Worm (Caenorhabditis elegans): ENCODE data around the gene clec-158.
A peak's percentile ranks its signal among the peaks of the same experiment; 100 is the strongest.

Gene clec-158

ce11 chrIII:6895677-6896076, 36.3 kb upstream of the clec-158 start:
- TF ChIP-seq unc-55 (GFP tag; optimal IDR thresholded peaks at IDR 0.05) (no peak), nhr-129 (tag; optimal IDR thresholded peaks at IDR 0.05) (no peak), Y55F3AM.14 (GFP tag; optimal IDR thresholded peaks at IDR 0.05) (no peak), aly-2 (tag; optimal IDR thresholded peaks at IDR 0.05) (no peak), unc-39 (tag; optimal IDR thresholded peaks at IDR 0.05) (no peak), lin-13 (GFP tag; optimal IDR thresholded peaks at IDR 0.05) (no peak), nhr-25 (tag; optimal IDR thresholded peaks at IDR 0.05) (no peak), alr-1 (tag; optimal IDR thresholded peaks at IDR 0.05) (no peak), ZK546.5 (tag; optimal IDR thresholded peaks at IDR 0.05) (no peak), unc-62 (GFP tag; optimal IDR thresholded peaks at IDR 0.05) (no peak), gmeb-1 (tag; optimal IDR thresholded peaks at IDR 0.05) (no peak)

ce11 chrIII:6895166-6895565, 35.8 kb upstream of the clec-158 start:
- TF ChIP-seq nhr-11 (tag; optimal IDR thresholded peaks at IDR 0.05), result no peak
- TF ChIP-seq unc-39 (tag; optimal IDR thresholded peaks at IDR 0.05), result no peak
- TF ChIP-seq nhr-21 (tag; optimal IDR thresholded peaks at IDR 0.05), result peak; percentile 82
- TF ChIP-seq nhr-25 (tag; optimal IDR thresholded peaks at IDR 0.05), result peak; percentile 56
- TF ChIP-seq Y55F3AM.14 (GFP tag; optimal IDR thresholded peaks at IDR 0.05), result no peak
- peak; percentile 83 for TF ChIP-seq nhr-129 (tag; optimal IDR thresholded peaks at IDR 0.05)
- TF ChIP-seq peb-1 (tag; optimal IDR thresholded peaks at IDR 0.05), result no peak
- TF ChIP-seq ztf-4 (tag; optimal IDR thresholded peaks at IDR 0.05), result no peak
- no peak for TF ChIP-seq lin-39 (tag; optimal IDR thresholded peaks at IDR 0.05)
- no peak for TF ChIP-seq zag-1 (tag; optimal IDR thresholded peaks at IDR 0.05)
- TF ChIP-seq C34F6.9 (tag; optimal IDR thresholded peaks at IDR 0.05), result peak; percentile 70
- no peak for TF ChIP-seq mbf-1 (tag; optimal IDR thresholded peaks at IDR 0.05)
- TF ChIP-seq nhr-23 (tag; optimal IDR thresholded peaks at IDR 0.05), result no peak
- no peak for TF ChIP-seq mab-5 (tag; optimal IDR thresholded peaks at IDR 0.05)
- TF ChIP-seq ztf-1 (GFP tag; conservative IDR thresholded peaks at IDR 0.05), result no peak
- peak; percentile 83 for TF ChIP-seq fos-1 (tag; optimal IDR thresholded peaks at IDR 0.05)
- TF ChIP-seq crh-2 (tag; optimal IDR thresholded peaks at IDR 0.05), result peak; percentile 76
- peak; percentile 82 for TF ChIP-seq F13H6.1 (tag; optimal IDR thresholded peaks at IDR 0.05)
- no peak for TF ChIP-seq unc-62 (GFP tag; optimal IDR thresholded peaks at IDR 0.05)
- TF ChIP-seq unc-55 (GFP tag; optimal IDR thresholded peaks at IDR 0.05), result no peak
- no peak for TF ChIP-seq mdl-1 (tag; optimal IDR thresholded peaks at IDR 0.05)
- TF ChIP-seq dmd-4 (tag; optimal IDR thresholded peaks at IDR 0.05), result no peak
- TF ChIP-seq sma-9 (GFP tag; optimal IDR thresholded peaks at IDR 0.05), result peak; percentile 88
- no peak for TF ChIP-seq sma-9 (tag; optimal IDR thresholded peaks at IDR 0.05)
- TF ChIP-seq nhr-77 (tag; optimal IDR thresholded peaks at IDR 0.05), result no peak
- peak; percentile 8 for TF ChIP-seq sem-4 (tag; optimal IDR thresholded peaks at IDR 0.05)
- TF ChIP-seq lsy-2 (tag; optimal IDR thresholded peaks at IDR 0.05), result peak; percentile 17 to 82
- TF ChIP-seq blmp-1 (tag; optimal IDR thresholded peaks at IDR 0.05; ENCODE audit: insufficient read depth), result peak; percentile 32
- no peak for TF ChIP-seq R02D3.7 (tag; optimal IDR thresholded peaks at IDR 0.05)
- no peak for TF ChIP-seq alr-1 (tag; optimal IDR thresholded peaks at IDR 0.05)
- peak; percentile 75 for TF ChIP-seq egl-27 (tag; optimal IDR thresholded peaks at IDR 0.05)
- TF ChIP-seq elt-1 (tag; optimal IDR thresholded peaks at IDR 0.05), result no peak
- TF ChIP-seq ztf-11 (tag; optimal IDR thresholded peaks at IDR 0.05), result no peak
- TF ChIP-seq gmeb-1 (tag; optimal IDR thresholded peaks at IDR 0.05), result peak; percentile 62
- TF ChIP-seq sma-3 (GFP tag; optimal IDR thresholded peaks at IDR 0.05), result peak; percentile 68
- peak; percentile 67 for TF ChIP-seq nhr-6 (tag; optimal IDR thresholded peaks at IDR 0.05)
- no peak for TF ChIP-seq skn-1 (tag; optimal IDR thresholded peaks at IDR 0.05)
- TF ChIP-seq lin-13 (GFP tag; optimal IDR thresholded peaks at IDR 0.05), result peak; percentile 14
- no peak for TF ChIP-seq nhr-10 (tag; optimal IDR thresholded peaks at IDR 0.05)
- no peak for TF ChIP-seq elt-3 (tag; optimal IDR thresholded peaks at IDR 0.05)
- TF ChIP-seq ZK546.5 (tag; optimal IDR thresholded peaks at IDR 0.05), result no peak
- TF ChIP-seq ama-1 (optimal IDR thresholded peaks at IDR 0.05), result peak; percentile 9
- TF ChIP-seq aly-2 (tag; optimal IDR thresholded peaks at IDR 0.05), result no peak
- no peak for TF ChIP-seq nhr-237 (tag; optimal IDR thresholded peaks at IDR 0.05)

Data from whole organism, L2 larva.